Worm (Caenorhabditis elegans) whole organism, L4 larva: ENCODE data around the gene gpa-7.

Experiments used
- lin-15B ChIP-seq: fragments of 150-350 bp; sonication (generic microtip); optimal IDR thresholded peaks from 3 replicates; lab custom pipeline; 2014; ENCODE audit warnings: missing biosample characterization, missing genetic modification characterization
- lin-39 ChIP-seq: fragments of 150-350 bp; optimal IDR thresholded peaks from 2 replicates; lab custom pipeline; 2014; ENCODE audit warnings: missing biosample characterization, missing genetic modification reagents, missing genetic modification characterization

- TF ChIP-seq lin-39 (tag; lab: Kevin White, UChicago) = no peak
- TF ChIP-seq lin-15B (tag; lab: Kevin White, UChicago) = no peak
Observed at ce11 chrIV:10430507-10430906, 26.7 kb downstream of the gpa-7 start.
